Fruit fly (Drosophila melanogaster): ENCODE data around the gene Uch-L5.

dm6 chr3L:9462247-9462769, 14.5 kb downstream of the Uch-L5 start:
- TF ChIP-seq Hey (tag; optimal IDR thresholded peaks at IDR 0.05) (no peak), CG15479 (GFP tag; optimal IDR thresholded peaks at IDR 0.05) (peak; percentile 76)
